Worm (Caenorhabditis elegans) whole organism, late embryonic: Measurements from ENCODE around the gene K07H8.9.

Experiments
- C08G9.2 ChIP-seq: sonication (generic microtip); optimal IDR thresholded peaks from 2 replicates; lab custom pipeline; 2016; ENCODE audit warnings: mild to moderate bottlenecking, missing genetic modification characterization, moderate library complexity, missing compliant biosample characterization
- C38D4.7 ChIP-seq: fragments of 200-800 bp; sonication (Bioruptor generic); optimal IDR thresholded peaks from 2 replicates; lab custom pipeline; 2018; ENCODE audit warnings: mild to moderate bottlenecking, missing genetic modification characterization, moderate library complexity, missing compliant biosample characterization
- F13H6.1 ChIP-seq: sonication (generic microtip); optimal IDR thresholded peaks from 2 replicates; lab custom pipeline; 2016; ENCODE audit warnings: missing genetic modification characterization, missing compliant biosample characterization
- K02D7.2 ChIP-seq: sonication (generic microtip); optimal IDR thresholded peaks from 2 replicates; lab custom pipeline; 2017; ENCODE audit warnings: mild to moderate bottlenecking, missing genetic modification characterization, missing compliant biosample characterization
- Y22D7AL.16 ChIP-seq: sonication (generic microtip); optimal IDR thresholded peaks from 2 replicates; lab custom pipeline; 2016; ENCODE audit warnings: missing genetic modification characterization, missing compliant biosample characterization
- ceh-14 ChIP-seq: sonication (generic microtip); optimal IDR thresholded peaks from 2 replicates; lab custom pipeline; 2016; ENCODE audit warnings: missing genotype, missing genetic modification characterization, missing compliant biosample characterization
- ceh-18 ChIP-seq: sonication (generic microtip); optimal IDR thresholded peaks from 2 replicates; lab custom pipeline; 2016; ENCODE audit warnings: missing genetic modification characterization, missing compliant biosample characterization
- ceh-19 ChIP-seq: fragments of 200-800 bp; sonication (Bioruptor generic); optimal IDR thresholded peaks from 2 replicates; lab custom pipeline; 2018; ENCODE audit warnings: mild to moderate bottlenecking, missing genetic modification characterization, missing compliant biosample characterization
- ceh-2 ChIP-seq: sonication (generic microtip); optimal IDR thresholded peaks from 2 replicates; lab custom pipeline; 2016; ENCODE audit warnings: missing genotype, missing genetic modification characterization, missing compliant biosample characterization
- ceh-22 ChIP-seq: sonication (generic microtip); optimal IDR thresholded peaks from 2 replicates; lab custom pipeline; 2017; ENCODE audit warnings: missing biosample characterization, missing genetic modification characterization
- ceh-24 ChIP-seq: sonication (generic microtip); optimal IDR thresholded peaks from 2 replicates; lab custom pipeline; 2016; ENCODE audit warnings: mild to moderate bottlenecking, missing genetic modification characterization, missing compliant biosample characterization
- ceh-30 ChIP-seq: fragments of 150-350 bp; optimal IDR thresholded peaks from 2 replicates; lab custom pipeline; 2014; ENCODE audit warnings: missing biosample characterization, missing genetic modification characterization
- ceh-31 ChIP-seq: sonication (generic microtip); optimal IDR thresholded peaks from 2 replicates; lab custom pipeline; 2016; ENCODE audit warnings: missing genetic modification characterization, missing compliant biosample characterization
- ceh-48 ChIP-seq: sonication (generic microtip); optimal IDR thresholded peaks from 2 replicates; lab custom pipeline; 2016; ENCODE audit warnings: missing genetic modification characterization, inconsistent platforms, missing compliant biosample characterization
- ceh-6 ChIP-seq: fragments of 200-800 bp; sonication (Bioruptor generic); optimal IDR thresholded peaks from 2 replicates; lab custom pipeline; 2018; ENCODE audit warnings: mild to moderate bottlenecking, missing genetic modification characterization, missing compliant biosample characterization
- ceh-9 ChIP-seq: sonication (generic microtip); optimal IDR thresholded peaks from 2 replicates; lab custom pipeline; 2016; ENCODE audit warnings: mild to moderate bottlenecking, missing genetic modification characterization, inconsistent platforms, missing compliant biosample characterization
- elt-2 ChIP-seq: sonication (generic microtip); optimal IDR thresholded peaks from 2 replicates; lab custom pipeline; 2016; ENCODE audit warnings: missing genetic modification reagents, missing genetic modification characterization, missing compliant biosample characterization
- elt-4 ChIP-seq: sonication (generic microtip); optimal IDR thresholded peaks from 2 replicates; lab custom pipeline; 2016; ENCODE audit warnings: missing genetic modification characterization, missing compliant biosample characterization
- ets-4 ChIP-seq: sonication (generic microtip); optimal IDR thresholded peaks from 2 replicates; lab custom pipeline; 2016; ENCODE audit warnings: missing genetic modification characterization, missing compliant biosample characterization
- fax-1 ChIP-seq: sonication (generic microtip); optimal IDR thresholded peaks from 2 replicates; lab custom pipeline; 2016; ENCODE audit warnings: missing genotype, missing genetic modification characterization, missing compliant biosample characterization
- fkh-6 ChIP-seq: sonication (generic microtip); optimal IDR thresholded peaks from 2 replicates; lab custom pipeline; 2016; ENCODE audit warnings: missing genetic modification characterization, missing compliant biosample characterization
- gmeb-2 ChIP-seq: sonication (generic microtip); optimal IDR thresholded peaks from 2 replicates; lab custom pipeline; 2016; ENCODE audit warnings: missing genetic modification characterization, inconsistent platforms, missing compliant biosample characterization
- hlh-15 ChIP-seq: sonication (generic microtip); optimal IDR thresholded peaks from 2 replicates; lab custom pipeline; 2016; ENCODE audit warnings: missing genetic modification characterization, missing compliant biosample characterization
- hlh-30 ChIP-seq: sonication (generic microtip); optimal IDR thresholded peaks from 2 replicates; lab custom pipeline; 2017; ENCODE audit warnings: antibody characterized with exemption, missing genetic modification characterization, missing compliant biosample characterization; ENCODE audit not compliant: insufficient read depth
- hlh-6 ChIP-seq: sonication (generic microtip); optimal IDR thresholded peaks from 2 replicates; lab custom pipeline; 2016; ENCODE audit warnings: missing genotype, missing genetic modification characterization, missing compliant biosample characterization
- hlh-8 ChIP-seq: sonication (generic microtip); optimal IDR thresholded peaks from 2 replicates; lab custom pipeline; 2016; ENCODE audit warnings: missing genotype, missing genetic modification characterization, missing compliant biosample characterization
- nfya-1 ChIP-seq: sonication (generic microtip); optimal IDR thresholded peaks from 2 replicates; lab custom pipeline; 2017; ENCODE audit warnings: missing genetic modification characterization, mild to moderate bottlenecking, missing compliant biosample characterization, antibody characterized with exemption, moderate library complexity
- nhr-232 ChIP-seq: sonication (generic microtip); optimal IDR thresholded peaks from 2 replicates; lab custom pipeline; 2016; ENCODE audit warnings: missing genetic modification characterization, missing compliant biosample characterization
- odd-2 ChIP-seq: sonication (generic microtip); optimal IDR thresholded peaks from 2 replicates; lab custom pipeline; 2017; ENCODE audit warnings: antibody characterized with exemption, mild to moderate bottlenecking, missing genetic modification characterization, missing compliant biosample characterization
- pag-3 ChIP-seq: sonication (generic microtip); optimal IDR thresholded peaks from 2 replicates; lab custom pipeline; 2016; ENCODE audit warnings: missing compliant biosample characterization, missing genetic modification characterization, borderline replicate concordance
- pat-9 ChIP-seq: fragments of 200-800 bp; sonication (Bioruptor generic); optimal IDR thresholded peaks from 2 replicates; lab custom pipeline; 2018; ENCODE audit warnings: mild to moderate bottlenecking, missing genetic modification characterization, moderate library complexity, missing compliant biosample characterization
- pha-2 ChIP-seq: sonication (generic microtip); optimal IDR thresholded peaks from 2 replicates; lab custom pipeline; 2017; ENCODE audit warnings: mild to moderate bottlenecking, missing genetic modification characterization, missing compliant biosample characterization
- pha-4 ChIP-seq: fragments of 150-350 bp; optimal IDR thresholded peaks from 2 replicates; lab custom pipeline; 2018; ENCODE audit warnings: missing biosample characterization, missing genetic modification reagents, missing genetic modification characterization
- pqm-1 ChIP-seq: sonication (generic microtip); optimal IDR thresholded peaks from 2 replicates; lab custom pipeline; 2016; ENCODE audit warnings: missing genetic modification characterization, missing compliant biosample characterization
- pros-1 ChIP-seq: fragments of 150-350 bp; optimal IDR thresholded peaks from 2 replicates; lab custom pipeline; 2014; ENCODE audit warnings: missing biosample characterization, missing genetic modification reagents, missing genetic modification characterization
- ref-2 ChIP-seq: sonication (generic microtip); optimal IDR thresholded peaks from 2 replicates; lab custom pipeline; 2016; ENCODE audit warnings: missing genetic modification characterization, missing compliant biosample characterization
- sdc-2 ChIP-seq: sonication (generic microtip); optimal IDR thresholded peaks from 2 replicates; lab custom pipeline; 2016; ENCODE audit warnings: missing genotype, missing genetic modification characterization, missing compliant biosample characterization
- sox-2 ChIP-seq: fragments of 200-800 bp; sonication (Bioruptor generic); IDR thresholded peaks from 2 replicates; pipeline ENCODE4 v1.3.6; 2022; ENCODE audit warnings: missing genetic modification reagents, missing genetic modification characterization, missing compliant biosample characterization
- sox-4 ChIP-seq: sonication (generic microtip); optimal IDR thresholded peaks from 2 replicates; lab custom pipeline; 2017; ENCODE audit warnings: mild to moderate bottlenecking, missing genetic modification characterization, inconsistent platforms, missing compliant biosample characterization
- syd-9 ChIP-seq: sonication (generic microtip); optimal IDR thresholded peaks from 2 replicates; lab custom pipeline; 2016; ENCODE audit warnings: mild to moderate bottlenecking, missing genetic modification characterization, moderate library complexity, missing compliant biosample characterization
- tbx-2 ChIP-seq: sonication (generic microtip); optimal IDR thresholded peaks from 2 replicates; lab custom pipeline; 2016; ENCODE audit warnings: missing genetic modification characterization, missing compliant biosample characterization
- tbx-7 ChIP-seq: sonication (generic microtip); optimal IDR thresholded peaks from 2 replicates; lab custom pipeline; 2016; ENCODE audit warnings: missing genotype, missing genetic modification characterization, missing compliant biosample characterization
- ttx-3 ChIP-seq: sonication (generic microtip); optimal IDR thresholded peaks from 2 replicates; lab custom pipeline; 2016; ENCODE audit warnings: missing genetic modification reagents, missing genetic modification characterization, missing compliant biosample characterization
- unc-3 ChIP-seq, 2 experiments: fragments of 200-800 bp in 1 of 2; sonication (Bioruptor generic) in 1 of 2; sonication (generic microtip) in 1 of 2; conservative IDR thresholded peaks in 1 of 2; optimal IDR thresholded peaks in 1 of 2; 2 replicates each; pipeline versions ENCODE4 v1.3.6 to Lab custom; 2016 to 2022; ENCODE audit warnings: missing compliant biosample characterization in 2 of 2, missing genetic modification characterization in 2 of 2, missing genetic modification reagents in 1 of 2
- unc-42 ChIP-seq: sonication (generic microtip); optimal IDR thresholded peaks from 2 replicates; lab custom pipeline; 2016; ENCODE audit warnings: missing genotype, missing genetic modification characterization, missing compliant biosample characterization
- unc-55 ChIP-seq: sonication (generic microtip); optimal IDR thresholded peaks from 2 replicates; lab custom pipeline; 2017; ENCODE audit warnings: missing biosample characterization, missing genetic modification reagents, missing genetic modification characterization
- zip-5 ChIP-seq: sonication (generic microtip); optimal IDR thresholded peaks from 2 replicates; lab custom pipeline; 2016; ENCODE audit warnings: missing genetic modification characterization, missing compliant biosample characterization
- ztf-16 ChIP-seq: sonication (generic microtip); optimal IDR thresholded peaks from 2 replicates; lab custom pipeline; 2017; ENCODE audit warnings: missing genetic modification characterization, missing compliant biosample characterization

K07H8.9 gene

DNA sequence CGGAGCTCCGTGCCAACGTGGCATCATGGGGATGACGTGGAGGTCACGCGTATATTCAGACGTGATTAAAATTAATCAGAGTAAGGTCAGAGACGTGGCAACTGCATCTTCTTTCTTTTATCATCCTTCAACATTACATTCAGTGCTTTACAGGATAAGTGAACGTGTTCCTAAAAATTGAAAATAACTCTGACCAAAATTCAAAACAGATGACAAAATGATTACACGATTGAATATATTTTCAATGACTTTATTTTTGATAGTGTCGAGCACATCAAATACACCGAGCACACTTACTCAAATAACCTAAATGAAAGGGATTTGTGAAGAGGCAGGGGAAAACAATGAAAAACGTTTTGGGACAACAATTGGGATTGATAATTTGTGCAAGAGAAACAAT, at the start of gene K07H8.9:
Gene K07H8.9 (minus strand): TSS at position 125 of the 400 bp plus-strand sequence.
- TF ChIP-seq unc-55 (GFP tag; lab: Kevin White, UChicago) (no peak), C08G9.2 (tag; lab: Kevin White, UChicago) (no peak), ceh-48 (tag; lab: Kevin White, UChicago) (no peak), odd-2 (tag; lab: Kevin White, UChicago) (no peak), ceh-18 (tag; lab: Kevin White, UChicago) (no peak), hlh-8 (tag; lab: Kevin White, UChicago) (no peak), ceh-19 (GFP tag; lab: Kevin White, UChicago) (no peak), ttx-3 (tag; lab: Kevin White, UChicago) (no peak), syd-9 (tag; lab: Kevin White, UChicago) (no peak)
- TF ChIP-seq, all 69 proteins: peak for 0

DNA sequence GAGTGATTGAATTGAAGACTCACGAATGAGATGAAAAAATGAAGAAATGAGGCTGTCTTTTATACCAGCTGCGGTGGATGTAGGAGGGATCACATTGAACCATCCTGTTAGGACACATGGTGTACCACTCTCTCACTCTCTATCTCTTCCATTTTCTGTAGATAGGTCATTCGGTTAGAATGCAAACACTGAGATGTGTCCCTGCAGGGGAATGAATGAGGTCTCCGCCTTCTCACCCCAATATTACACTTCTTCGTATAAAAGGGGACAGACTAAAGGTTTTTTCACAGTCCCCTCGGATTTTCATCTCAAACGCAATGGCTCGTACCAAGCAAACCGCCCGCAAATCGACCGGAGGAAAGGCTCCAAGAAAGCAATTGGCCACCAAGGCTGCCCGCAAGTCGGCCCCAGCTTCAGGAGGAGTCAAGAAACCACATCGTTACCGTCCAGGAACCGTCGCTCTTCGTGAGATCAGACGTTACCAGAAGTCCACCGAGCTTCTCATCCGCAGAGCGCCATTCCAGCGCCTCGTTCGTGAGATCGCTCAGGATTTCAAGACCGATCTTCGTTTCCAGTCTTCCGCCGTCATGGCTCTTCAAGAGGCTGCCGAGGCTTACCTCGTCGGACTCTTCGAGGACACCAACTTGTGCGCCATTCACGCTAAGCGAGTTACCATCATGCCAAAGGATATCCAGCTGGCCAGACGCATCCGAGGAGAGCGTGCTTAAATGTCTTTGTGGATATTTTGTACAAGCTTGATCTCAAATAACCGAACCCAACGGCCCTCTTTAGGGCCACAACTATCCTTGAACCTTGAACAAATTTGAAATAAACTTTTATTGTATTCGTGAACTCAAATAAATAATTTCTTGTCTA, 48.0 kb upstream of the K07H8.9 start, which contains the start of gene his-32:
Gene his-32 (plus strand): TSS at position 318 of the 876 bp plus-strand sequence.
- TF ChIP-seq tbx-2 (tag; lab: Kevin White, UChicago) (peak; percentile 81), ceh-14 (tag; lab: Kevin White, UChicago) (no peak), zip-5 (tag; lab: Kevin White, UChicago) (no peak), C38D4.7 (no peak), hlh-15 (tag; lab: Kevin White, UChicago) (no peak), ceh-9 (no peak), ceh-6 (GFP tag; lab: Kevin White, UChicago) (no peak), F13H6.1 (tag; lab: Kevin White, UChicago) (no peak), pag-3 (tag; lab: Kevin White, UChicago) (no peak), hlh-6 (tag; lab: Kevin White, UChicago) (no peak), K02D7.2 (tag; lab: Kevin White, UChicago) (no peak), ceh-31 (tag; lab: Kevin White, UChicago) (peak; percentile 86), Y22D7AL.16 (tag; lab: Kevin White, UChicago) (no peak), sox-2 (peak; percentile 83), ceh-48 (tag; lab: Kevin White, UChicago) (no peak), hlh-8 (tag; lab: Kevin White, UChicago) (no peak), ceh-30 (tag; lab: Kevin White, UChicago) (no peak), unc-42 (tag; lab: Kevin White, UChicago) (no peak), pha-4 (tag; lab: Kevin White, UChicago) (no peak), sdc-2 (tag; lab: Kevin White, UChicago) (peak; percentile 56), elt-4 (tag; lab: Kevin White, UChicago) (no peak), ceh-2 (tag; lab: Kevin White, UChicago) (peak; percentile 52), hlh-30 (tag; lab: Kevin White, UChicago) (peak; percentile 83), unc-3 (GFP tag; conservative IDR thresholded peaks at IDR 0.05; lab: Robert Waterston, UW) (no peak), unc-3 (tag; optimal IDR thresholded peaks at IDR 0.05; lab: Kevin White, UChicago) (no peak), ceh-22 (tag; lab: Kevin White, UChicago) (no peak), fkh-6 (peak; percentile 26), nfya-1 (tag; lab: Kevin White, UChicago) (peak; percentile 75), fax-1 (no peak), elt-2 (peak; percentile 43), gmeb-2 (tag; lab: Kevin White, UChicago) (peak; percentile 3), tbx-7 (peak; percentile 79), ceh-24 (tag; lab: Kevin White, UChicago) (no peak), pha-2 (peak; percentile 35), nhr-232 (tag; lab: Kevin White, UChicago) (no peak), pros-1 (tag; lab: Kevin White, UChicago) (peak; percentile 5), sox-4 (tag; lab: Kevin White, UChicago) (no peak), pat-9 (tag; lab: Kevin White, UChicago) (peak; percentile 41), ets-4 (tag; lab: Kevin White, UChicago) (no peak), ceh-19 (GFP tag; lab: Kevin White, UChicago) (no peak), ref-2 (tag; lab: Kevin White, UChicago) (peak; percentile 90), pqm-1 (tag; lab: Kevin White, UChicago) (no peak), ztf-16 (tag; lab: Kevin White, UChicago) (peak; percentile 66), unc-55 (GFP tag; lab: Kevin White, UChicago) (peak; percentile 19)
